Worm (Caenorhabditis elegans): Measurements from ENCODE around the gene Y5H2A.4.
"Not testable (repeated sequence)": the region's sequence is repeated elsewhere in the genome, so short reads cannot be mapped to it uniquely, and the experiment has no call there.

DNA sequence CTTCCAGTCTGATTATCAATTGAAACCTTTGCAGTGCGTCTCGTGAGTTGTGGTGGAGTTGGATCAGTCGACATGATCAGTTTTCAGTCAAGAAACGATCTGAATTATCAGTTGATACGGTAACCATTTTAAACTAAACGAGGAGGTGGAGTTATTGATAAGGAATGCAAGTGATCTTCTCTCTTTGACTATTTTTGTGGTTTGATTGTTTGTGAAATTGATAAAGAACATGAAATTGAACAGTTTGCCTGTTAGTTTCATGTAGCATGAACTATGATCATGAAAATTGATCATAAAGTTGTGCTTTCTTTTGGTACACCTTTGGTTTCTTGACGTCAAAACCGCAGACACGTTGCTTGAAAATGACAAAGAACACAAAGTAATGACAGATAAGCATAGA, 48.3 kb upstream of the Y5H2A.4 start, which contains the start of gene pud-1.2:
- TF ChIP-seq mab-5 (tag; optimal IDR thresholded peaks at IDR 0.05); ces-1 (GFP tag; optimal IDR thresholded peaks at IDR 0.05); blmp-1 (tag; optimal IDR thresholded peaks at IDR 0.05); mep-1 (tag; optimal IDR thresholded peaks at IDR 0.05); lin-13 (tag; optimal IDR thresholded peaks at IDR 0.05); nhr-237 (tag; optimal IDR thresholded peaks at IDR 0.05); ceh-43 (GFP tag; optimal IDR thresholded peaks at IDR 0.05); unc-62 (GFP tag; optimal IDR thresholded peaks at IDR 0.05); lsy-2 (tag; optimal IDR thresholded peaks at IDR 0.05); cnd-1 (tag; optimal IDR thresholded peaks at IDR 0.05); nhr-76 (tag; optimal IDR thresholded peaks at IDR 0.05); unc-39 (tag; optimal IDR thresholded peaks at IDR 0.05): not testable (repeated sequence)

Data from whole organism, mixed stage, embryonic.